Fruit fly (Drosophila melanogaster): ENCODE results near the gene eIF1A.

eIF1A gene

DNA sequence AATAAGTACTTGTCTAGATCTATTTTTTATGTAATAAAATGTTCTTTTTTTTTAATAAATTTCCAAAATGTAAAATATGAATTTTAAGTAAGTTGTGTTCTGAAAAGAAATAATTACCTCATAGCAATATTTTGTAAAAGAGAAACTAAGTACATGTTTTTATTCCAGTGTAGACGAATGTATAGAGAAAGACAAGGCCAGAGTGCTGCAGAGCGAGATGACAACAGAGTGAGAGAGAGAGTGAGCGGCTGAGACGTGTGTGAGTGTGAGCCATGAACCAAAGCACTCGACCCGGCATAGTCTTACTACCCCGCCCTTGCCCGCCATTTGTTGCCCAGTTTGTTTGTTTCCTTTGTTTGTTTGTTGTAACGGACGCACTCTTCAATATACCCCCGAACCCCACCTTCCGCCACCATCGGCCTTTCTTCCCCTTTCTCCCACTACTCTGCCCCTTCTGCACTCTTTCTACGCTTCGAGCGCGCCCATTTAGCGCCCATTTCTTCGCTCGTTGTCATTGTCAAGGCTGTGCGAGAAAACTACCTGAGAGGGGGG lies 37.0 kb downstream of the eIF1A start (continued):
- TF ChIP-seq CG7839 (tag; optimal IDR thresholded peaks at IDR 0.05), result peak; percentile 76
- 0 out of 2 replicates have a peak, but pooled peaks have one; percentile 16 for TF ChIP-seq CG32772 (GFP tag; IDR thresholded peaks at IDR 0.05)
- no peak for TF ChIP-seq fu2 (GFP tag; optimal IDR thresholded peaks at IDR 0.05)
- TF ChIP-seq aop (GFP tag; IDR thresholded peaks at IDR 0.05), result peak; percentile 84; the same call in 1 of the 2 replicates
- peak; percentile 24 for TF ChIP-seq CG18011 (GFP tag; optimal IDR thresholded peaks at IDR 0.05)
- peak; percentile 63 for TF ChIP-seq onecut (GFP tag; IDR thresholded peaks at IDR 0.05)
- peak; percentile 59 for TF ChIP-seq Fer1 (GFP tag; optimal IDR thresholded peaks at IDR 0.05)
- peak; percentile 14 for TF ChIP-seq az2 (GFP tag; optimal IDR thresholded peaks at IDR 0.05)
- TF ChIP-seq CoRest (tag; optimal IDR thresholded peaks at IDR 0.05), result peak; percentile 85
- peak; percentile 44; the same call in 1 of the 2 replicates for TF ChIP-seq Drgx (GFP tag; IDR thresholded peaks at IDR 0.05)
- TF ChIP-seq CG8944 (GFP tag; optimal IDR thresholded peaks at IDR 0.05), result no peak
- TF ChIP-seq Sox100B (GFP tag; optimal IDR thresholded peaks at IDR 0.05), result peak; percentile 76
- 0 out of 2 replicates have a peak, but pooled peaks have one; percentile 5 for TF ChIP-seq ham (GFP tag; IDR thresholded peaks at IDR 0.05)
- peak; percentile 79 for TF ChIP-seq fd64A (GFP tag; optimal IDR thresholded peaks at IDR 0.05)
- peak; percentile 44 for TF ChIP-seq CG16815 (GFP tag; optimal IDR thresholded peaks at IDR 0.05)
- peak; percentile 72 for TF ChIP-seq dmrt11E (tag; optimal IDR thresholded peaks at IDR 0.05)
- no peak for TF ChIP-seq CG12155 (GFP tag; optimal IDR thresholded peaks at IDR 0.05)
- TF ChIP-seq knrl (GFP tag; IDR thresholded peaks at IDR 0.05; ENCODE audit: partially characterized antibody), result 0 out of 3 replicates have a peak, but pooled peaks have one; percentile 35
- TF ChIP-seq gce (GFP tag; IDR thresholded peaks at IDR 0.05), result 0 out of 3 replicates have a peak, but pooled peaks have one; percentile 70
- TF ChIP-seq CG43689 (GFP tag; IDR thresholded peaks at IDR 0.05), result no peak
- peak; percentile 12 for TF ChIP-seq CG7786 (GFP tag; optimal IDR thresholded peaks at IDR 0.05)
- TF ChIP-seq Adf1 (GFP tag; IDR thresholded peaks at IDR 0.05), result peak; percentile 60; the same call in 1 of the 2 replicates
- peak; percentile 32 for TF ChIP-seq odd (GFP tag; optimal IDR thresholded peaks at IDR 0.05)
- TF ChIP-seq kni (GFP tag; optimal IDR thresholded peaks at IDR 0.05), result peak; percentile 99
- TF ChIP-seq Opbp (GFP tag; IDR thresholded peaks at IDR 0.05; ENCODE audit: partially characterized antibody), result no peak
- peak; percentile 44 for TF ChIP-seq nerfin-1 (tag; optimal IDR thresholded peaks at IDR 0.05)
- no peak for TF ChIP-seq Hmx (GFP tag; optimal IDR thresholded peaks at IDR 0.05)
- 0 out of 2 replicates have a peak, but pooled peaks have one; percentile 56 for TF ChIP-seq CG16779 (GFP tag; IDR thresholded peaks at IDR 0.05)
- peak; percentile 39 for TF ChIP-seq CG4328 (GFP tag; optimal IDR thresholded peaks at IDR 0.05)
- TF ChIP-seq CG4360 (GFP tag; IDR thresholded peaks at IDR 0.05), result peak; percentile 82
- peak; percentile 74; the same call in 1 of the 3 replicates for TF ChIP-seq CG34422 (GFP tag; IDR thresholded peaks at IDR 0.05)
- TF ChIP-seq CG13775 (GFP tag; optimal IDR thresholded peaks at IDR 0.05), result peak; percentile 50
- no peak for TF ChIP-seq jigr1 (GFP tag; IDR thresholded peaks at IDR 0.05)
- TF ChIP-seq CG10267 (tag; optimal IDR thresholded peaks at IDR 0.05), result peak; percentile 46
- TF ChIP-seq CG18599 (GFP tag; optimal IDR thresholded peaks at IDR 0.05), result peak; percentile 74
- TF ChIP-seq Hr51 (GFP tag; optimal IDR thresholded peaks at IDR 0.05), result peak in 1 of 2 experiments; percentile 76
- TF ChIP-seq gsb-n (tag; optimal IDR thresholded peaks at IDR 0.05), result peak; percentile 65
- peak; percentile 32 for TF ChIP-seq CG13296 (GFP tag; optimal IDR thresholded peaks at IDR 0.05)
- no peak for TF ChIP-seq CG7372 (GFP tag; IDR thresholded peaks at IDR 0.05)
- peak; percentile 40 for TF ChIP-seq schlank (tag; optimal IDR thresholded peaks at IDR 0.05)
- TF ChIP-seq gcm (GFP tag; optimal IDR thresholded peaks at IDR 0.05), result peak; percentile 58
- TF ChIP-seq pum (GFP tag; optimal IDR thresholded peaks at IDR 0.05), result peak; percentile 14
- peak; percentile 80 for TF ChIP-seq mirr (GFP tag; optimal IDR thresholded peaks at IDR 0.05)
- TF ChIP-seq ken (GFP tag; IDR thresholded peaks at IDR 0.05), result peak; percentile 80
- TF ChIP-seq pb (GFP tag; optimal IDR thresholded peaks at IDR 0.05), result peak; percentile 58
- TF ChIP-seq Fer2 (tag; optimal IDR thresholded peaks at IDR 0.05), result no peak
- no peak for TF ChIP-seq sim (GFP tag; IDR thresholded peaks at IDR 0.05)
- TF ChIP-seq CG2678 (tag; optimal IDR thresholded peaks at IDR 0.05), result peak; percentile 81
